Worm (Caenorhabditis elegans): ENCODE data around the gene ZK546.2.
"Not testable (repeated sequence)": the region's sequence is repeated elsewhere in the genome, so short reads cannot be mapped to it uniquely, and the experiment has no call there.

Gene ZK546.2

DNA sequence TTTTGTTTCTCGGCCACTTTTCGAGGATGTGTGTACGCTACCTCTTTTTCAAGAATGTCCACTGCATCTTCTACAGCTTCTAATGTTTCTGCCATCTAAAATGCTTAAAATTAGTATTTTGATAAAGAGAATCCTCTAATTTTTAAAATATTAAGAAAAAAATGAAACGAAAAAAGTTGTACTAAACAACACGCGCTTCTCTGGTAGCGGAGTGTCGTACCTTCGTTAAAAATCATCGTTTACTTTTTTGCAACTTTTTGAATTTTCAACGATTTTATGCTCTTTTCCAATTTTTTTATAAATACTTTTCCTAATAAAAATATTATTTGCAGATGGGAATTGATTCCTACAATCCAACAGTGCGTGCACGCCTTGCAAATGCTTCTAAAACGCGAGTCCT is at the start of gene ZK546.2, which contains the start of gene gldi-11:
Gene ZK546.2 (plus strand): TSS at position 333 of the 400 bp plus-strand sequence.
Gene gldi-11 (minus strand): TSS at position 95 of the 400 bp plus-strand sequence.
- no peak for TF ChIP-seq rnt-1 (tag; optimal IDR thresholded peaks at IDR 0.05)
- peak; percentile 11 for TF ChIP-seq F16B12.6 (tag; optimal IDR thresholded peaks at IDR 0.05)
- TF ChIP-seq efl-1 (optimal IDR thresholded peaks at IDR 0.05) = no peak
- peak in 1 of 2 experiments; percentile 89 for TF ChIP-seq efl-1 (GFP tag; optimal IDR thresholded peaks at IDR 0.05 in 1 of 2)
- peak; percentile 1 for TF ChIP-seq nhr-90 (tag; optimal IDR thresholded peaks at IDR 0.05; ENCODE audit: poor library complexity)
- TF ChIP-seq dpl-1 (GFP tag; optimal IDR thresholded peaks at IDR 0.05) = peak in 1 of 3 experiments; percentile 14
- TF ChIP-seq unc-98 (GFP tag; IDR thresholded peaks at IDR 0.05) = no peak
- TF ChIP-seq lin-35 (GFP tag; optimal IDR thresholded peaks at IDR 0.05) = peak in 1 of 2 experiments; percentile 31
- TF ChIP-seq pag-3 (tag; optimal IDR thresholded peaks at IDR 0.05; ENCODE audit: borderline replicate concordance, insufficient read depth) = no peak
- TF ChIP-seq lsy-2 (tag; optimal IDR thresholded peaks at IDR 0.05) = peak in 1 of 2 experiments; percentile 46
- no peak for TF ChIP-seq xbp-1 (tag; optimal IDR thresholded peaks at IDR 0.05)
- TF ChIP-seq egl-13 (tag; optimal IDR thresholded peaks at IDR 0.05) = no peak
- TF ChIP-seq elt-2 (tag; optimal IDR thresholded peaks at IDR 0.05) = peak; percentile 1
- peak; percentile 5 for TF ChIP-seq skn-1 (tag; optimal IDR thresholded peaks at IDR 0.05)

DNA sequence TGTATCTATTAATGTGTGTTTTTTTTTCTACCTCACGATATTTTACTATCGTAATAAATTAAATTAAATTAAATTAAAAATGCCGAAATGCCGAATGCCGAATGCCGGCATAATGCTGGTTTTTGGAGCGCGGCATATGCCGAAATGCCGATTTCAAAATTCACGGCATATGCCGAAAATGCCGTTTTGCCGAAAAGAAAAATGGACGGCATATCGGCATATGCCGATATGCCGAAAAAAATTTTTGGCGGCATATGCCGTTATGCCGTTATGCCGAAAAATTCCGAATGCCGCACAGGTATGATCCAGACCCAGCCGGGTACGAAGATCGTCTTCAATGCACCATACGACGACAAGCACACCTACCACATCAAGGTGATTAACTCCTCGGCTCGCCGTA is 47.3 kb upstream of the ZK546.2 start, which contains the start of gene msp-32:
Gene msp-32 (plus strand): TSS at position 301 of the 400 bp plus-strand sequence.
- TF ChIP-seq lin-14 (GFP tag; optimal IDR thresholded peaks at IDR 0.05); sptf-1 (tag; optimal IDR thresholded peaks at IDR 0.05); vab-15 (tag; optimal IDR thresholded peaks at IDR 0.05): not testable (repeated sequence)

DNA sequence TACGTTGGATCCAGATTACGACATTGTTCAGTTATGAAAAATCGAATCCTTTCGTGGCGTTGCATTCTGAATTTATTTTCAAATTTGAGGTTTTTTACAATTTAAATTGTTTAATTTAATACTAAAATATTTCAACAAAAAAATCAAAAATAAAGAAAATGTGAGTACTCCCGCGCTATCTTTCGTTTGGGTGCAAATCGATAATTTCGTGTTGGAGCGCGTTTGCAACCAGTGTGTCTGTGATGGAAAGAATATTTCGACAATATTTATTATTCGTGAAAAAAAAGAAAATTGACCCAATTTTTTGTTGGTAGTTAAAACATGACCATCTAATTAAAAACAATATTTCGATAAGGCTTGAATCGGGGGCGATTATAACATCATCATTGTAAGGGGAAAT is 43.8 kb upstream of the ZK546.2 start, which contains the start of gene R05F9.9:
Gene R05F9.9 (minus strand): TSS at position 66 of the 400 bp plus-strand sequence.
- TF ChIP-seq lsy-2 (tag; optimal IDR thresholded peaks at IDR 0.05) (peak; percentile 43 to 54), dpl-1 (GFP tag; optimal IDR thresholded peaks at IDR 0.05) (peak; percentile 24 to 73 (median 28)), elt-2 (tag; optimal IDR thresholded peaks at IDR 0.05) (peak; percentile 71), unc-130 (tag; optimal IDR thresholded peaks at IDR 0.05) (no peak), snu-23 (GFP tag; optimal IDR thresholded peaks at IDR 0.05) (peak; percentile 48), fkh-8 (tag; optimal IDR thresholded peaks at IDR 0.05) (no peak), nhr-71 (tag; optimal IDR thresholded peaks at IDR 0.05) (peak; percentile 52), nhr-12 (tag; optimal IDR thresholded peaks at IDR 0.05) (no peak), xbp-1 (tag; optimal IDR thresholded peaks at IDR 0.05) (peak; percentile 7), fos-1 (tag; optimal IDR thresholded peaks at IDR 0.05) (no peak), rnt-1 (tag; optimal IDR thresholded peaks at IDR 0.05) (peak; percentile 8), alr-1 (tag; optimal IDR thresholded peaks at IDR 0.05; ENCODE audit: borderline replicate concordance) (no peak), aly-2 (tag; optimal IDR thresholded peaks at IDR 0.05) (peak; percentile 24), nhr-90 (tag; optimal IDR thresholded peaks at IDR 0.05; ENCODE audit: poor library complexity) (peak; percentile 4), nhr-85 (tag) (peak; percentile 63), egl-27 (tag; optimal IDR thresholded peaks at IDR 0.05) (no peak), ama-1 (optimal IDR thresholded peaks at IDR 0.05) (peak; percentile 61), nhr-47 (tag; optimal IDR thresholded peaks at IDR 0.05) (peak; percentile 3), ceh-82 (tag; optimal IDR thresholded peaks at IDR 0.05) (peak in 1 of 3 experiments; percentile 40), mep-1 (tag; optimal IDR thresholded peaks at IDR 0.05) (peak; percentile 62), nhr-20 (tag; optimal IDR thresholded peaks at IDR 0.05) (peak; percentile 1), efl-1 (optimal IDR thresholded peaks at IDR 0.05) (peak; percentile 39 to 49), efl-1 (GFP tag; optimal IDR thresholded peaks at IDR 0.05 in 1 of 2) (peak; percentile 66 to 93), lin-35 (GFP tag; optimal IDR thresholded peaks at IDR 0.05) (peak; percentile 33 to 67), skn-1 (tag; optimal IDR thresholded peaks at IDR 0.05) (peak; percentile 35), nhr-237 (tag; optimal IDR thresholded peaks at IDR 0.05) (no peak), tlp-1 (tag; optimal IDR thresholded peaks at IDR 0.05) (no peak), C04F5.9 (tag; optimal IDR thresholded peaks at IDR 0.05) (no peak), lin-14 (GFP tag; optimal IDR thresholded peaks at IDR 0.05) (peak; percentile 25), blmp-1 (tag; optimal IDR thresholded peaks at IDR 0.05) (peak; percentile 37), tbx-2 (tag; optimal IDR thresholded peaks at IDR 0.05) (peak; percentile 3)

Measured in whole organism, L1 larva.